Worm (Caenorhabditis elegans) whole organism, early embryonic: ENCODE results near the gene srlf-30.

Experiments used
- B0310.2 ChIP-seq: sonication (generic microtip); optimal IDR thresholded peaks from 2 replicates; lab custom pipeline; 2016; ENCODE audit warnings: mild to moderate bottlenecking, missing genetic modification characterization, missing compliant biosample characterization
- F13C5.2 ChIP-seq: sonication (generic microtip); optimal IDR thresholded peaks from 2 replicates; lab custom pipeline; 2017; ENCODE audit warnings: mild to moderate bottlenecking, missing genetic modification characterization, inconsistent platforms, missing compliant biosample characterization
- aly-1 ChIP-seq: sonication (generic microtip); optimal IDR thresholded peaks from 2 replicates; lab custom pipeline; 2016; ENCODE audit warnings: missing genetic modification characterization, missing compliant biosample characterization
- ama-1 ChIP-seq: fragments of 150-350 bp; optimal IDR thresholded peaks from 2 replicates; lab custom pipeline; 2014
- ceh-13 ChIP-seq: fragments of 200-800 bp; sonication (Bioruptor generic); optimal IDR thresholded peaks from 2 replicates; lab custom pipeline; 2018; ENCODE audit warnings: mild to moderate bottlenecking, missing genetic modification characterization, missing compliant biosample characterization
- ceh-36 ChIP-seq: sonication (generic microtip); optimal IDR thresholded peaks from 2 replicates; lab custom pipeline; 2016; ENCODE audit warnings: missing genetic modification characterization, inconsistent platforms, missing compliant biosample characterization
- ets-7 ChIP-seq: sonication (generic microtip); optimal IDR thresholded peaks from 2 replicates; lab custom pipeline; 2016; ENCODE audit warnings: missing genotype, missing genetic modification characterization, missing compliant biosample characterization
- flt-1 ChIP-seq: fragments of 200-800 bp; sonication (Bioruptor generic); IDR thresholded peaks from 2 replicates; pipeline ENCODE4 v1.3.6; 2022; ENCODE audit warnings: missing genetic modification characterization, missing compliant biosample characterization
- hmbx-1 ChIP-seq: sonication (generic microtip); optimal IDR thresholded peaks from 2 replicates; lab custom pipeline; 2016; ENCODE audit warnings: mild to moderate bottlenecking, missing genetic modification characterization, missing compliant biosample characterization
- hmg-4 ChIP-seq: fragments of 200-800 bp; sonication (Bioruptor generic); optimal IDR thresholded peaks from 2 replicates; lab custom pipeline; 2018; ENCODE audit warnings: mild to moderate bottlenecking, missing genetic modification characterization, missing compliant biosample characterization
- hnd-1 ChIP-seq: sonication (generic microtip); optimal IDR thresholded peaks from 2 replicates; lab custom pipeline; 2016; ENCODE audit warnings: missing genetic modification characterization, missing compliant biosample characterization
- pes-1 ChIP-seq: fragments of 200-800 bp; sonication (Bioruptor generic); IDR thresholded peaks from 2 replicates; pipeline ENCODE4 v1.3.6; 2022; ENCODE audit warnings: missing genetic modification reagents, missing genetic modification characterization, missing compliant biosample characterization
- scrt-1 ChIP-seq: fragments of 200-800 bp; sonication (Bioruptor generic); IDR thresholded peaks from 2 replicates; pipeline ENCODE4 v1.3.6; 2022; ENCODE audit warnings: missing genetic modification characterization, missing compliant biosample characterization
- sea-1 ChIP-seq: fragments of 200-800 bp; sonication (Bioruptor generic); conservative IDR thresholded peaks from 2 replicates; pipeline ENCODE4 v1.3.6; 2022; ENCODE audit warnings: missing genetic modification characterization, missing compliant biosample characterization
- tbx-11 ChIP-seq: fragments of 200-800 bp; sonication (Bioruptor generic); IDR thresholded peaks from 2 replicates; pipeline ENCODE4 v1.3.6; 2022; ENCODE audit warnings: missing genetic modification characterization, missing compliant biosample characterization
- tbx-37 ChIP-seq: fragments of 200-800 bp; sonication (Bioruptor generic); conservative IDR thresholded peaks from 2 replicates; pipeline ENCODE4 v1.3.6; 2022; ENCODE audit warnings: missing genetic modification reagents, missing genetic modification characterization, missing compliant biosample characterization
- tra-4 ChIP-seq: sonication (generic microtip); optimal IDR thresholded peaks from 2 replicates; lab custom pipeline; 2017; ENCODE audit warnings: missing genetic modification characterization, missing compliant biosample characterization

Gene srlf-30

ce11 chrIV:10899091-10899490, 1.1 kb upstream of the srlf-30 start, which contains the start of the genes F13E9.9 and F13E9.19:
Gene F13E9.9, minus strand, starts transcription at chrIV:10899191.
Gene F13E9.19, plus strand, starts transcription at chrIV:10899406.
- TF ChIP-seq ceh-13 (GFP tag; lab: Kevin White, UChicago) (no peak), ets-7 (tag; lab: Kevin White, UChicago) (no peak), sea-1 (GFP tag; lab: Robert Waterston, UW) (no peak), aly-1 (no peak), tbx-11 (GFP tag; lab: Robert Waterston, UW) (no peak), tbx-37 (no peak), F13C5.2 (no peak), tra-4 (tag; lab: Kevin White, UChicago) (no peak), ceh-36 (no peak), flt-1 (GFP tag; lab: Robert Waterston, UW) (no peak), scrt-1 (GFP tag; lab: Robert Waterston, UW) (no peak), hnd-1 (tag; lab: Kevin White, UChicago) (no peak), ama-1 (lab: Kevin White, UChicago) (no peak), hmg-4 (GFP tag; lab: Kevin White, UChicago) (no peak), B0310.2 (tag; lab: Kevin White, UChicago) (no peak)

- TF ChIP-seq ama-1 (lab: Kevin White, UChicago) (no peak), pes-1 (GFP tag; lab: Robert Waterston, UW) (no peak), F13C5.2 (no peak), hmbx-1 (tag; lab: Kevin White, UChicago) (no peak)
Observed at ce11 chrIV:10902476-10902875, 2.3 kb downstream of the srlf-30 start.

ce11 chrIV:10904282-10904681, 4.1 kb downstream of the srlf-30 start, which contains the start of gene ZK596.3:
Gene ZK596.3, minus strand, starts transcription at chrIV:10904382.
- TF ChIP-seq tra-4 (tag; lab: Kevin White, UChicago), result no peak
- TF ChIP-seq hmbx-1 (tag; lab: Kevin White, UChicago), result no peak
- no peak for TF ChIP-seq pes-1 (GFP tag; lab: Robert Waterston, UW)
- TF ChIP-seq B0310.2 (tag; lab: Kevin White, UChicago), result no peak
- TF ChIP-seq hnd-1 (tag; lab: Kevin White, UChicago), result no peak
- no peak for TF ChIP-seq ets-7 (tag; lab: Kevin White, UChicago)
- no peak for TF ChIP-seq ama-1 (lab: Kevin White, UChicago)
- TF ChIP-seq hmg-4 (GFP tag; lab: Kevin White, UChicago), result no peak
- TF ChIP-seq flt-1 (GFP tag; lab: Robert Waterston, UW), result no peak
- no peak for TF ChIP-seq sea-1 (GFP tag; lab: Robert Waterston, UW)
- no peak for TF ChIP-seq aly-1
- no peak for TF ChIP-seq F13C5.2
- no peak for TF ChIP-seq ceh-36
- no peak for TF ChIP-seq tbx-37
- no peak for TF ChIP-seq scrt-1 (GFP tag; lab: Robert Waterston, UW)
- TF ChIP-seq ceh-13 (GFP tag; lab: Kevin White, UChicago), result no peak
- TF ChIP-seq tbx-11 (GFP tag; lab: Robert Waterston, UW), result no peak

ce11 chrIV:10909206-10909605, 9.0 kb downstream of the srlf-30 start, which contains the start of gene ZK596.2:
Gene ZK596.2, minus strand, starts transcription at chrIV:10909306.
- no peak for TF ChIP-seq hnd-1 (tag; lab: Kevin White, UChicago)
- no peak for TF ChIP-seq sea-1 (GFP tag; lab: Robert Waterston, UW)
- TF ChIP-seq F13C5.2, result no peak
- no peak for TF ChIP-seq pes-1 (GFP tag; lab: Robert Waterston, UW)
- no peak for TF ChIP-seq B0310.2 (tag; lab: Kevin White, UChicago)
- no peak for TF ChIP-seq ama-1 (lab: Kevin White, UChicago)
- no peak for TF ChIP-seq hmg-4 (GFP tag; lab: Kevin White, UChicago)
- TF ChIP-seq ceh-13 (GFP tag; lab: Kevin White, UChicago), result no peak
- TF ChIP-seq scrt-1 (GFP tag; lab: Robert Waterston, UW), result no peak
- no peak for TF ChIP-seq flt-1 (GFP tag; lab: Robert Waterston, UW)
- no peak for TF ChIP-seq hmbx-1 (tag; lab: Kevin White, UChicago)
- TF ChIP-seq tbx-37, result no peak
- no peak for TF ChIP-seq tra-4 (tag; lab: Kevin White, UChicago)

- TF ChIP-seq flt-1 (GFP tag; lab: Robert Waterston, UW), result no peak
- TF ChIP-seq ceh-13 (GFP tag; lab: Kevin White, UChicago), result no peak
- no peak for TF ChIP-seq B0310.2 (tag; lab: Kevin White, UChicago)
- no peak for TF ChIP-seq hnd-1 (tag; lab: Kevin White, UChicago)
- no peak for TF ChIP-seq ceh-36
- TF ChIP-seq sea-1 (GFP tag; lab: Robert Waterston, UW), result no peak
- no peak for TF ChIP-seq pes-1 (GFP tag; lab: Robert Waterston, UW)
- no peak for TF ChIP-seq hmg-4 (GFP tag; lab: Kevin White, UChicago)
- no peak for TF ChIP-seq tbx-11 (GFP tag; lab: Robert Waterston, UW)
- TF ChIP-seq F13C5.2, result no peak
- TF ChIP-seq aly-1, result no peak
- no peak for TF ChIP-seq tbx-37
- TF ChIP-seq hmbx-1 (tag; lab: Kevin White, UChicago), result no peak
- TF ChIP-seq ets-7 (tag; lab: Kevin White, UChicago), result no peak
- TF ChIP-seq ama-1 (lab: Kevin White, UChicago), result no peak
- no peak for TF ChIP-seq scrt-1 (GFP tag; lab: Robert Waterston, UW)
- TF ChIP-seq tra-4 (tag; lab: Kevin White, UChicago), result no peak
Observed at ce11 chrIV:10909708-10910107, 9.5 kb downstream of the srlf-30 start, which contains the start of gene pyk-2. Gene pyk-2, plus strand, starts transcription at chrIV:10909913.

- no peak for TF ChIP-seq ceh-13 (GFP tag; lab: Kevin White, UChicago)
- TF ChIP-seq flt-1 (GFP tag; lab: Robert Waterston, UW), result no peak
- no peak for TF ChIP-seq aly-1
Observed at ce11 chrIV:10913081-10913480, 12.9 kb downstream of the srlf-30 start, which contains the start of gene ZK593.2. Gene ZK593.2, plus strand, starts transcription at chrIV:10913381.

ce11 chrIV:10915388-10915787, 15.2 kb downstream of the srlf-30 start, which contains the start of gene ZK593.3:
Gene ZK593.3, plus strand, starts transcription at chrIV:10915688.
- TF ChIP-seq ama-1 (lab: Kevin White, UChicago) (no peak), aly-1 (no peak)
